Fruit fly (Drosophila melanogaster): ENCODE results near the gene CG1632.

Gene CG1632

dm6 chrX:8252284-8252886, at the start of gene CG1632:
Gene CG1632 (plus strand): TSS chrX:8252670.
- TF ChIP-seq psq (optimal IDR thresholded peaks at IDR 0.05) = no peak
- no peak for TF ChIP-seq insv (optimal IDR thresholded peaks at IDR 0.05)
- no peak for TF ChIP-seq ttk (optimal IDR thresholded peaks at IDR 0.05)
- no peak for TF ChIP-seq Sin3A (optimal IDR thresholded peaks at IDR 0.05)
- TF ChIP-seq Myc (optimal IDR thresholded peaks at IDR 0.05) = no peak
- no peak for TF ChIP-seq h (optimal IDR thresholded peaks at IDR 0.05)

dm6 chrX:8202724-8203362, 49.6 kb upstream of the CG1632 start:
- TF ChIP-seq Sin3A (optimal IDR thresholded peaks at IDR 0.05) (no peak), insv (optimal IDR thresholded peaks at IDR 0.05) (no peak), ttk (optimal IDR thresholded peaks at IDR 0.05) (no peak), h (optimal IDR thresholded peaks at IDR 0.05) (no peak), Myc (optimal IDR thresholded peaks at IDR 0.05) (no peak), psq (optimal IDR thresholded peaks at IDR 0.05) (no peak)

dm6 chrX:8205625-8206252, 46.7 kb upstream of the CG1632 start:
- TF ChIP-seq ttk (optimal IDR thresholded peaks at IDR 0.05) = no peak

- TF ChIP-seq ttk (optimal IDR thresholded peaks at IDR 0.05) (no peak), h (optimal IDR thresholded peaks at IDR 0.05) (no peak)
Observed at dm6 chrX:8206561-8206960, 45.9 kb upstream of the CG1632 start.

dm6 chrX:8207054-8207453, 45.4 kb upstream of the CG1632 start:
- TF ChIP-seq psq (optimal IDR thresholded peaks at IDR 0.05) = no peak
- TF ChIP-seq ttk (optimal IDR thresholded peaks at IDR 0.05) = no peak
- TF ChIP-seq Myc (optimal IDR thresholded peaks at IDR 0.05) = no peak
- no peak for TF ChIP-seq Sin3A (optimal IDR thresholded peaks at IDR 0.05)
- no peak for TF ChIP-seq insv (optimal IDR thresholded peaks at IDR 0.05)
- no peak for TF ChIP-seq h (optimal IDR thresholded peaks at IDR 0.05)

- TF ChIP-seq psq (optimal IDR thresholded peaks at IDR 0.05) = no peak
- TF ChIP-seq Sin3A (optimal IDR thresholded peaks at IDR 0.05) = no peak
- TF ChIP-seq ttk (optimal IDR thresholded peaks at IDR 0.05) = no peak
- TF ChIP-seq Myc (optimal IDR thresholded peaks at IDR 0.05) = no peak
- no peak for TF ChIP-seq h (optimal IDR thresholded peaks at IDR 0.05)
- no peak for TF ChIP-seq insv (optimal IDR thresholded peaks at IDR 0.05)
Observed at dm6 chrX:8210632-8211031, 41.8 kb upstream of the CG1632 start.

dm6 chrX:8211094-8211730, 41.3 kb upstream of the CG1632 start:
- no peak for TF ChIP-seq psq (optimal IDR thresholded peaks at IDR 0.05)
- TF ChIP-seq Myc (optimal IDR thresholded peaks at IDR 0.05) = no peak
- TF ChIP-seq h (optimal IDR thresholded peaks at IDR 0.05) = no peak
- no peak for TF ChIP-seq ttk (optimal IDR thresholded peaks at IDR 0.05)
- no peak for TF ChIP-seq Sin3A (optimal IDR thresholded peaks at IDR 0.05)
- no peak for TF ChIP-seq insv (optimal IDR thresholded peaks at IDR 0.05)

dm6 chrX:8211731-8212468, 40.6 kb upstream of the CG1632 start:
- TF ChIP-seq insv (optimal IDR thresholded peaks at IDR 0.05) (no peak), Sin3A (optimal IDR thresholded peaks at IDR 0.05) (no peak)

- TF ChIP-seq h (optimal IDR thresholded peaks at IDR 0.05) = no peak
- TF ChIP-seq insv (optimal IDR thresholded peaks at IDR 0.05) = no peak
- no peak for TF ChIP-seq Myc (optimal IDR thresholded peaks at IDR 0.05)
- TF ChIP-seq psq (optimal IDR thresholded peaks at IDR 0.05) = no peak
- no peak for TF ChIP-seq ttk (optimal IDR thresholded peaks at IDR 0.05)
- no peak for TF ChIP-seq Sin3A (optimal IDR thresholded peaks at IDR 0.05)
Observed at dm6 chrX:8214017-8214416, 38.5 kb upstream of the CG1632 start.

dm6 chrX:8215094-8215854, 37.2 kb upstream of the CG1632 start:
- TF ChIP-seq insv (optimal IDR thresholded peaks at IDR 0.05) (no peak), h (optimal IDR thresholded peaks at IDR 0.05) (no peak), ttk (optimal IDR thresholded peaks at IDR 0.05) (no peak), Sin3A (optimal IDR thresholded peaks at IDR 0.05) (no peak), Myc (optimal IDR thresholded peaks at IDR 0.05) (no peak), psq (optimal IDR thresholded peaks at IDR 0.05) (no peak)

- TF ChIP-seq psq (optimal IDR thresholded peaks at IDR 0.05) = no peak
- no peak for TF ChIP-seq ttk (optimal IDR thresholded peaks at IDR 0.05)
- TF ChIP-seq insv (optimal IDR thresholded peaks at IDR 0.05) = no peak
- TF ChIP-seq Sin3A (optimal IDR thresholded peaks at IDR 0.05) = no peak
- TF ChIP-seq h (optimal IDR thresholded peaks at IDR 0.05) = no peak
- no peak for TF ChIP-seq Myc (optimal IDR thresholded peaks at IDR 0.05)
Observed at dm6 chrX:8215855-8216586, 36.4 kb upstream of the CG1632 start.

All from Kc167 (cell line).